Worm (Caenorhabditis elegans) whole organism, L2 larva: ENCODE data around the gene shl-1.

Source experiments
- C34F6.9 ChIP-seq: fragments of 150-350 bp; optimal IDR thresholded peaks from 2 replicates; lab custom pipeline; 2014; ENCODE audit warnings: missing biosample characterization, missing genetic modification characterization
- aly-2 ChIP-seq: fragments of 150-350 bp; optimal IDR thresholded peaks from 2 replicates; lab custom pipeline; 2014; ENCODE audit warnings: missing biosample characterization, missing genetic modification characterization
- lin-13 ChIP-seq: fragments of 150-350 bp; optimal IDR thresholded peaks from 2 replicates; lab custom pipeline; 2014; ENCODE audit warnings: missing biosample characterization, missing genetic modification reagents, missing genetic modification characterization
- nhr-23 ChIP-seq: fragments of 150-350 bp; optimal IDR thresholded peaks from 2 replicates; lab custom pipeline; 2014; ENCODE audit warnings: missing biosample characterization, missing genetic modification reagents, missing genetic modification characterization
- nhr-237 ChIP-seq: fragments of 150-350 bp; optimal IDR thresholded peaks from 2 replicates; lab custom pipeline; 2014; ENCODE audit warnings: missing biosample characterization, missing genetic modification characterization
- snpc-4 ChIP-seq: fragments of 150-350 bp; optimal IDR thresholded peaks from 2 replicates; lab custom pipeline; 2014; ENCODE audit warnings: missing biosample characterization, missing genetic modification characterization
- unc-62 ChIP-seq: fragments of 150-350 bp; optimal IDR thresholded peaks from 2 replicates; lab custom pipeline; 2014; ENCODE audit warnings: missing biosample characterization, missing genetic modification reagents, missing genetic modification characterization
- zag-1 ChIP-seq: fragments of 150-350 bp; optimal IDR thresholded peaks from 2 replicates; lab custom pipeline; 2014; ENCODE audit warnings: missing biosample characterization, missing genetic modification characterization
- ztf-11 ChIP-seq: sonication (generic microtip); optimal IDR thresholded peaks from 2 replicates; lab custom pipeline; 2017; ENCODE audit warnings: missing biosample characterization, missing genetic modification characterization

DNA sequence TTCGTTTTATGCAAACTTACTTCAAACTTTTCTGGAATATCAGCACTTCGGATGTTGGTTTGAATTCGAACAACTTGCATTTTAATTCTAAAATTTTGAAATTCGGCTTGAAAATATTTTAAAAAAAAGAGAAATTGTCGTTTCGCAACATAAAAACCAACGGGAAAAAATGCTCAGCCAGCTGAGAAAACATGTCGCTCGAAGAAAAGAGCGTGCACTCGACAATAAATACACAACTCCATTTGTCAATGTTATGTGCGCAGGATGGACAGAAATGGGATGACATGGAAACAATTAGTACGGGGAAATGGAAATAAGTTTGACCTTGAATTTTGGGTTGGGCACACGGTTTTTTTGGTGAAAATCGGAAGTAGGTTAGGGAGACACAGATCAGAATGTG lies 48.0 kb downstream of the shl-1 start, which contains the start of gene mif-4:
- no peak for TF ChIP-seq snpc-4 (tag; lab: Kevin White, UChicago)
- TF ChIP-seq ztf-11: no peak
- no peak for TF ChIP-seq unc-62 (GFP tag; lab: Kevin White, UChicago)
- TF ChIP-seq lin-13 (GFP tag; lab: Kevin White, UChicago): no peak
- no peak for TF ChIP-seq C34F6.9
- TF ChIP-seq nhr-237 (tag; lab: Kevin White, UChicago): no peak
- no peak for TF ChIP-seq nhr-23 (tag; lab: Kevin White, UChicago)
- no peak for TF ChIP-seq aly-2
- no peak for TF ChIP-seq zag-1 (tag; lab: Kevin White, UChicago)
